Worm (Caenorhabditis elegans) whole organism, L4/young adult: ENCODE results near the gene M163.8.

ENCODE experiments used
- W03F9.2 ChIP-seq: fragments of 150-350 bp; optimal IDR thresholded peaks from 2 replicates; lab custom pipeline; 2014; ENCODE audit warnings: missing biosample characterization, missing genetic modification characterization
- dao-5 ChIP-seq: sonication (generic microtip); optimal IDR thresholded peaks from 2 replicates; lab custom pipeline; 2016; ENCODE audit warnings: missing genotype, missing genetic modification characterization, moderate library complexity, missing compliant biosample characterization
- him-1 ChIP-seq: sonication (generic microtip); optimal IDR thresholded peaks from 2 replicates; lab custom pipeline; 2016; ENCODE audit warnings: missing genotype, missing genetic modification reagents, missing genetic modification characterization, missing compliant biosample characterization

- no peak for TF ChIP-seq him-1 (tag; lab: Kevin White, UChicago)
- no peak for TF ChIP-seq dao-5
- TF ChIP-seq W03F9.2 (tag; lab: Kevin White, UChicago) = no peak
These were observed 3.3 kb upstream of the M163.8 start for ce11 chrX:14481637-14482036.
